Worm (Caenorhabditis elegans): ENCODE results near the gene mam-3.

The mam-3 gene

DNA sequence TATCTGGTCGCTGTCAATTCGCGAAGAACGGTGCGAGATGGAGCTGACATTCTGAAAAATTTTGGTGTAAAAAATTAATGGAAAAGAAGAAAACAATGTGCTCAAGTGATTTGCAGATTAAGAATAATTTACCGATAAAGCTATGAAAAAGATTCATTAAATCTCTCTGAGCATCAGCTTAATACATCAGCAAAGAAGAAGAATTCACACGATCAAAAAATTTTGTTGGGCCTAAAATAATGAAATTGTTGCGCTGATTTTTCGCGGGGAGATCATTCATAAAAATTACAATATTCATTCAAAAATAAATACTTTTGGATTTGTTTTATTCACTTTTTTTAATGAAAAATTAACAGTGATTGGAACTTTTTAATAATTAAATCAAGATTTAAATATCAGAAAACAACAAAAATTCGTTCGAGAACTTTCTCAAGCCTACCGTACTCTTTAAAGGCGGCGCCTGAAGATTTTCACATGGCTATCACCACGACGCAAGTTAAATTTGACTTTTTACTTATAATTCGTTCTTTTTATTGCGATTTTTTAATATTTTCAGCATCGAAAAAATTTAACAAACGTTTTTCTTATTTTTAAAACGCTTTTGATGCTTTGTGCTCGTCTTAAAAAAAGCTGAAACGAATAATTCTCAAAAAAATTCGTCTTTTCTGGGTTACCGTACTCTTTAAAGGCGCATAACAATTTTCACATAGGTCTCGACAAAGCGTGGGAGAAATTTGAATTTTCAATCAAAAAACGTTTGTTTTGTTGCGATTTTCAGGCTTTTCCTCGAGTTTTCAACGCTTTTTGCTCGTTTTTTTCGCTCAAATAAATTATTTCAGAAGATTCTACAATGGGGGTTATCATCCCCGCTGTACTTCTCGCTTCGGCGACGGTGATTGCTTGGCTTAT is 44.5 kb downstream of the mam-3 start, which contains the start of the genes memi-2 and cyp-31A5:
TSS of gene memi-2 (minus strand) at position 51 of the 909 bp plus-strand sequence.
TSS of gene cyp-31A5 (plus strand) at position 834 of the 909 bp plus-strand sequence.
- TF ChIP-seq ets-7 (tag; optimal IDR thresholded peaks at IDR 0.05) (no peak), hmg-4 (GFP tag; optimal IDR thresholded peaks at IDR 0.05) (no peak), flt-1 (GFP tag; IDR thresholded peaks at IDR 0.05) (no peak), tra-4 (tag; optimal IDR thresholded peaks at IDR 0.05) (no peak), ceh-13 (GFP tag; optimal IDR thresholded peaks at IDR 0.05) (no peak), sea-1 (GFP tag; conservative IDR thresholded peaks at IDR 0.05) (no peak), aly-1 (tag; optimal IDR thresholded peaks at IDR 0.05) (no peak), tbx-11 (GFP tag; IDR thresholded peaks at IDR 0.05) (no peak), tbx-37 (GFP tag; conservative IDR thresholded peaks at IDR 0.05) (no peak), F13C5.2 (tag; optimal IDR thresholded peaks at IDR 0.05) (no peak), scrt-1 (GFP tag; IDR thresholded peaks at IDR 0.05) (no peak), B0310.2 (tag; optimal IDR thresholded peaks at IDR 0.05) (no peak), ama-1 (optimal IDR thresholded peaks at IDR 0.05) (no peak), pes-1 (GFP tag; IDR thresholded peaks at IDR 0.05) (no peak), hnd-1 (tag; optimal IDR thresholded peaks at IDR 0.05) (no peak), ceh-36 (tag; optimal IDR thresholded peaks at IDR 0.05) (no peak), hmbx-1 (tag; optimal IDR thresholded peaks at IDR 0.05) (no peak)

DNA sequence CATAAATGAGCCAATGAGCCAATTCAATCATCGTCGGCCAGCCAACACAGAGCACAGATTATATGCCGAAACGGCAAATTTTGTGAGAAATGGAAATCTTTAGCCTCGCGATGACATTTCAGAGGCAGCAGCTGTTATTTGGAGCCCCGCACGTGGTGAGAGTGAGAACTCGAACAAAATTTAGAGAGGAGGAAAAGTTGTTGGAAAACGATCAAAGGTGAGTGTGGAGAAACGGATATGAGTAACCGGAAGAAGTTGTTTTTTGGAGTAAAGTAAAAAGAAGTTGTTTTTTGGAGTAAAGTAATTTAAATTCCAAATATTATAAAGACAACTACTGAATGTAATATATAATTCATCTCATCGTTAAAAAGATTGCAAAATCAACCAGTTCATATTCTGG is 46.4 kb downstream of the mam-3 start, which contains the start of gene Y62E10A.13:
TSS of gene Y62E10A.13 (minus strand) at position 326 of the 400 bp plus-strand sequence.
- TF ChIP-seq tbx-11 (GFP tag; IDR thresholded peaks at IDR 0.05), result no peak
- no peak for TF ChIP-seq hmg-4 (GFP tag; optimal IDR thresholded peaks at IDR 0.05)
- TF ChIP-seq B0310.2 (tag; optimal IDR thresholded peaks at IDR 0.05), result no peak
- TF ChIP-seq ama-1 (optimal IDR thresholded peaks at IDR 0.05), result no peak
- no peak for TF ChIP-seq pes-1 (GFP tag; IDR thresholded peaks at IDR 0.05)
- TF ChIP-seq ceh-13 (GFP tag; optimal IDR thresholded peaks at IDR 0.05), result no peak
- TF ChIP-seq F13C5.2 (tag; optimal IDR thresholded peaks at IDR 0.05), result no peak

DNA sequence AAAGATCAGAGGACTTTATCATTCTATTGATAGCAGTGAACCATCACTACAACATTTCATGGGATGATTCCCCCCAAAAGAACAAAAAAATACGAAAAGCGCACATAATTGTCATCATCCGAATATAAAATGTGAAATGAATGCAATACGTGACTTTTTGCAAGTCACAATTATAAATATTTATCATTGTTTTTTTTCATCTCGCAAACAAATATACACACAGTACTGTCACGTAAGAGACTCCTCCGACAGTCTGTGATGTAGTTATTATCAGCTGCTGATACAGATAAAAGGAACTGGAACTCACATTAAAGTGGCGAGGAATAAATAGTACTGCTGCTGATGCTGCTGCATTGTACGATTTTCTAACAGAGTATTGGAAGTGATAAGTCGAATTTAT is 48.8 kb downstream of the mam-3 start:
- no peak for TF ChIP-seq sea-1 (GFP tag; conservative IDR thresholded peaks at IDR 0.05)
- TF ChIP-seq tbx-11 (GFP tag; IDR thresholded peaks at IDR 0.05), result no peak
- no peak for TF ChIP-seq ceh-36 (tag; optimal IDR thresholded peaks at IDR 0.05)
- no peak for TF ChIP-seq scrt-1 (GFP tag; IDR thresholded peaks at IDR 0.05)
- TF ChIP-seq hmg-4 (GFP tag; optimal IDR thresholded peaks at IDR 0.05), result no peak
- TF ChIP-seq tbx-37 (GFP tag; conservative IDR thresholded peaks at IDR 0.05), result no peak
- TF ChIP-seq ama-1 (optimal IDR thresholded peaks at IDR 0.05), result no peak
- TF ChIP-seq B0310.2 (tag; optimal IDR thresholded peaks at IDR 0.05), result no peak
- TF ChIP-seq F13C5.2 (tag; optimal IDR thresholded peaks at IDR 0.05), result no peak
- TF ChIP-seq hmbx-1 (tag; optimal IDR thresholded peaks at IDR 0.05), result no peak

DNA sequence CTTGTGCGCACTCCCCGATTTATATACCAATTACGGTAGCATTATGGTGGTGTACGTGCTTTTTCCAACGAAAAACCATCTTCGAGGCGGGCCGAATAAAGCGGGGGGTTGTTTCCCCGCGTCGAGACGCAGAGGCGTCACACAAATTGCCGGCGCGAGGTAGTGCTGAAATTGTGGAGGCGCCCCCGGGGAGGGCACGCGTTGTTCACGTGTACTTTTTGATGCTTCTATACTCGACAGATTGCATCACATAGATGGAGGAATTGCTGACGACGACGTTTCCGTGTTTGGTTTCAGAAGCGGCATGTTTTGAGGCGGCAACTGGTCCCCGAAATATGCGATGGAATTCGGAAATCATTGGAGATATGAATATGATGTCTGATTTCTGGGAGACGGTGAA is 49.9 kb downstream of the mam-3 start:
- TF ChIP-seq ceh-36 (tag; optimal IDR thresholded peaks at IDR 0.05) (no peak), F13C5.2 (tag; optimal IDR thresholded peaks at IDR 0.05) (peak; percentile 10), ceh-13 (GFP tag; optimal IDR thresholded peaks at IDR 0.05) (no peak), hmg-4 (GFP tag; optimal IDR thresholded peaks at IDR 0.05) (peak; percentile 53)

DNA sequence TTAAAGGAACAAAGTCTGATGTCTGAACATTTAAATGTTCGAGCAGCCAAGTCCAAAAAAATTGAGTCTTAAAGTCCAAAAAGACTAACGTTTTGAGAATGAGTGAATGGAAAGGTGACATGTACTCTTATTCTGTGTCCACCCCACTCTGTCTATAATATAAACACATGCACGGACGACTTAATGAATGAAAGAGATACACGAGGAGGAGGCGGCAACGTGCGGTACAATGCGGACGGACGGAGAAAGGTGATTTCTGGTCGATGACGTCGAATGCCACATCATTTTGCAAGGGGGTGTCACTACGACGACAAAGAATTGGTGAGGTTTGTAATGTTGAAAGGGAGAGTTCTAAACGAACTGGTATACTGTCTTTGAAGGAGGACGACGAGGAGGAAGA is 50.5 kb downstream of the mam-3 start:
- TF ChIP-seq hmg-4 (GFP tag; optimal IDR thresholded peaks at IDR 0.05), result no peak
- no peak for TF ChIP-seq tbx-11 (GFP tag; IDR thresholded peaks at IDR 0.05)
- TF ChIP-seq hnd-1 (tag; optimal IDR thresholded peaks at IDR 0.05), result no peak
- TF ChIP-seq hmbx-1 (tag; optimal IDR thresholded peaks at IDR 0.05), result no peak
- TF ChIP-seq ceh-13 (GFP tag; optimal IDR thresholded peaks at IDR 0.05), result no peak
- no peak for TF ChIP-seq aly-1 (tag; optimal IDR thresholded peaks at IDR 0.05)
- TF ChIP-seq B0310.2 (tag; optimal IDR thresholded peaks at IDR 0.05), result no peak
- TF ChIP-seq tra-4 (tag; optimal IDR thresholded peaks at IDR 0.05), result no peak
- TF ChIP-seq ama-1 (optimal IDR thresholded peaks at IDR 0.05), result no peak
- TF ChIP-seq flt-1 (GFP tag; IDR thresholded peaks at IDR 0.05), result no peak
- TF ChIP-seq scrt-1 (GFP tag; IDR thresholded peaks at IDR 0.05), result no peak
- TF ChIP-seq pes-1 (GFP tag; IDR thresholded peaks at IDR 0.05), result no peak
- TF ChIP-seq sea-1 (GFP tag; conservative IDR thresholded peaks at IDR 0.05), result no peak
- TF ChIP-seq ets-7 (tag; optimal IDR thresholded peaks at IDR 0.05), result no peak
- no peak for TF ChIP-seq F13C5.2 (tag; optimal IDR thresholded peaks at IDR 0.05)
- no peak for TF ChIP-seq ceh-36 (tag; optimal IDR thresholded peaks at IDR 0.05)

DNA sequence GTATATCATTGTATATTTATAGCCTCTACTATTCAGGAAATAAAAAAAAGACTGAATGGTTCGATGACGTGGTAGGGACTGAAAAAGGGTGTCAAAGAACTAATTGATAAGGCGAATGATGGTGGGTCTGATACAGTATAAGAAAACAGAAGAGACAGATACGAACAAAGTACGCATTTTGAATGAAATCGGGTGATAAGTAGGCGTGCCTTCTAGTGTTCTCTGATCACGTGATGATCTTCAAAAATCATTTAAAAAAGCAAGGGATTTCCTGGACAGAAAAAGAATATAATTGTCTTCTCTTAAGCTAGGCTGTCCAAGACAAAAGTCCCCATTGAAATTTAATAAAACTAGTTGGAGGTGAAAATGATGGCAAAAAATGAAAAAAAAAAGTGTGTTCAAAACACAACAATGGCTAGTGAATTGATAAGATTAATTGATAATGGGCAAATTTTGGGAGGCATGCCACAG is 51.9 kb downstream of the mam-3 start:
- no peak for TF ChIP-seq hnd-1 (tag; optimal IDR thresholded peaks at IDR 0.05)
- no peak for TF ChIP-seq ceh-36 (tag; optimal IDR thresholded peaks at IDR 0.05)
- TF ChIP-seq ama-1 (optimal IDR thresholded peaks at IDR 0.05), result no peak
- no peak for TF ChIP-seq scrt-1 (GFP tag; IDR thresholded peaks at IDR 0.05)
- no peak for TF ChIP-seq flt-1 (GFP tag; IDR thresholded peaks at IDR 0.05)
- no peak for TF ChIP-seq F13C5.2 (tag; optimal IDR thresholded peaks at IDR 0.05)
- no peak for TF ChIP-seq tbx-11 (GFP tag; IDR thresholded peaks at IDR 0.05)
- no peak for TF ChIP-seq pes-1 (GFP tag; IDR thresholded peaks at IDR 0.05)
- no peak for TF ChIP-seq sea-1 (GFP tag; conservative IDR thresholded peaks at IDR 0.05)
- TF ChIP-seq aly-1 (tag; optimal IDR thresholded peaks at IDR 0.05), result no peak
- TF ChIP-seq tbx-37 (GFP tag; conservative IDR thresholded peaks at IDR 0.05), result no peak
- no peak for TF ChIP-seq ets-7 (tag; optimal IDR thresholded peaks at IDR 0.05)
- no peak for TF ChIP-seq ceh-13 (GFP tag; optimal IDR thresholded peaks at IDR 0.05)
- no peak for TF ChIP-seq hmg-4 (GFP tag; optimal IDR thresholded peaks at IDR 0.05)
- no peak for TF ChIP-seq B0310.2 (tag; optimal IDR thresholded peaks at IDR 0.05)
- TF ChIP-seq tra-4 (tag; optimal IDR thresholded peaks at IDR 0.05), result no peak
- no peak for TF ChIP-seq hmbx-1 (tag; optimal IDR thresholded peaks at IDR 0.05)

DNA sequence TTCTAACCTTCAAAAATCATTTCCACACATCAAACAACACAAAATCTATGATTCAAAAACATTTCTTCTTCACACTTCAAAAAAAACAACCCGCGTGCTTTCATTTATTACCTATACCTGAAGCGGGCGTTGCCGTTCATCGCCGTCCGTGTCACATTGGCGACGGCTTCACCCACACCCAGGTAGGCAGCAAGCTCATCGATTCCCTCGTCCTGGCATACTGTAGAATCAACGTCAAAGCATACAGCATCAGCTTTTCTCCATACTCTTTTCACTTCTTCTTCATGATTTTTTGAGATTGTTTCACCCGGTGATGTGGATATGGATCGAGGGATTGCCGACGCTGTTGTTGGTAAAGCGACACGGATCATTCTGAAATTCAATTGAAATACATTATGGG is 52.9 kb downstream of the mam-3 start:
- TF ChIP-seq F13C5.2 (tag; optimal IDR thresholded peaks at IDR 0.05) (no peak), tbx-37 (GFP tag; conservative IDR thresholded peaks at IDR 0.05) (no peak), hmg-4 (GFP tag; optimal IDR thresholded peaks at IDR 0.05) (no peak), ets-7 (tag; optimal IDR thresholded peaks at IDR 0.05) (no peak), sea-1 (GFP tag; conservative IDR thresholded peaks at IDR 0.05) (no peak)

Data from whole organism, early embryonic.